Worm (Caenorhabditis elegans): ENCODE results near the gene snf-3.

ce11 chrII:1088527-1089230, 3.1 kb upstream of the snf-3 start:
- TF ChIP-seq him-1 (tag; optimal IDR thresholded peaks at IDR 0.05) = no peak
- no peak for TF ChIP-seq W03F9.2 (tag; optimal IDR thresholded peaks at IDR 0.05)
